Worm (Caenorhabditis elegans): ENCODE data around the gene rsef-1.

- TF ChIP-seq pha-4 (tag; optimal IDR thresholded peaks at IDR 0.05): no peak
- TF ChIP-seq tbx-2 (tag; optimal IDR thresholded peaks at IDR 0.05): no peak
- TF ChIP-seq nhr-25 (tag; optimal IDR thresholded peaks at IDR 0.05): no peak
- no peak for TF ChIP-seq unc-39 (tag; optimal IDR thresholded peaks at IDR 0.05)
- no peak for TF ChIP-seq snpc-4 (tag; optimal IDR thresholded peaks at IDR 0.05)
- TF ChIP-seq egl-27 (tag; optimal IDR thresholded peaks at IDR 0.05): no peak
- TF ChIP-seq ama-1 (optimal IDR thresholded peaks at IDR 0.05): no peak
- TF ChIP-seq aly-2 (tag; optimal IDR thresholded peaks at IDR 0.05): no peak
- TF ChIP-seq unc-62 (GFP tag; optimal IDR thresholded peaks at IDR 0.05): no peak
- no peak for TF ChIP-seq jun-1 (tag; optimal IDR thresholded peaks at IDR 0.05)
These were observed 25.7 kb downstream of the rsef-1 start for ce11 chrX:3033492-3033891.
